Fruit fly (Drosophila melanogaster) whole organism, embryonic: ENCODE measurements around the gene CG43915.

Experiments used
- CG10267 ChIP-seq: fragments of 200-800 bp; sonication (Bioruptor generic); optimal IDR thresholded peaks from 2 replicates; lab custom pipeline; 2018; ENCODE audit warnings: missing biosample characterization, mild to moderate bottlenecking, missing genetic modification characterization, moderate library complexity
- CG11560 ChIP-seq: fragments of 200-800 bp; sonication (Bioruptor generic); IDR thresholded peaks from 3 replicates; pipeline ENCODE4 v1.3.6; 2022; ENCODE audit warnings: missing biosample characterization, missing genetic modification characterization
- CG12155 ChIP-seq: fragments of 200-800 bp; sonication (Bioruptor generic); optimal IDR thresholded peaks from 3 replicates; lab custom pipeline; 2016; ENCODE audit warnings: missing biosample characterization, missing genetic modification characterization
- CG12391 ChIP-seq: fragments of 200-800 bp; sonication (Bioruptor generic); optimal IDR thresholded peaks from 3 replicates; lab custom pipeline; 2018; ENCODE audit warnings: missing biosample characterization, mild to moderate bottlenecking, missing genetic modification characterization, moderate library complexity
- CG12769 ChIP-seq: fragments of 200-800 bp; sonication (Bioruptor generic); optimal IDR thresholded peaks from 2 replicates; lab custom pipeline; 2019; ENCODE audit warnings: missing biosample characterization, mild to moderate bottlenecking, missing genetic modification characterization, moderate library complexity
- CG15601 ChIP-seq: fragments of 200-800 bp; sonication (Bioruptor generic); optimal IDR thresholded peaks from 3 replicates; lab custom pipeline; 2019; ENCODE audit warnings: missing biosample characterization, mild to moderate bottlenecking, missing genetic modification characterization, moderate library complexity
- CG16779 ChIP-seq: fragments of 200-800 bp; sonication (Bioruptor generic); IDR thresholded peaks from 2 replicates; pipeline ENCODE4 v1.3.6; 2022; ENCODE audit warnings: missing biosample characterization, missing genetic modification characterization
- CG17568 ChIP-seq: fragments of 200-800 bp; sonication (Bioruptor generic); optimal IDR thresholded peaks from 2 replicates; lab custom pipeline; 2018; ENCODE audit warnings: missing biosample characterization, mild to moderate bottlenecking, missing genetic modification characterization, moderate library complexity
- CG17612 ChIP-seq: fragments of 200-800 bp; sonication (Bioruptor generic); IDR thresholded peaks from 2 replicates; pipeline ENCODE4 v1.3.6; 2022; ENCODE audit warnings: missing biosample characterization, missing genetic modification characterization
- CG18599 ChIP-seq: fragments of 200-800 bp; sonication (Bioruptor generic); optimal IDR thresholded peaks from 3 replicates; lab custom pipeline; 2017; ENCODE audit warnings: missing biosample characterization, missing genetic modification characterization, mild to moderate bottlenecking, moderate library complexity, missing genetic modification reagents
- CG34422 ChIP-seq: fragments of 200-800 bp; sonication (Bioruptor generic); IDR thresholded peaks from 3 replicates; pipeline ENCODE4 v1.3.6; 2022; ENCODE audit warnings: missing biosample characterization, missing genetic modification characterization
- CG3995 ChIP-seq: fragments of 200-800 bp; sonication (Bioruptor generic); optimal IDR thresholded peaks from 3 replicates; lab custom pipeline; 2016; ENCODE audit warnings: missing biosample characterization, missing genetic modification characterization
- CG4404 ChIP-seq: fragments of 200-800 bp; sonication (Bioruptor generic); IDR thresholded peaks from 2 replicates; pipeline ENCODE4 v1.3.6; 2022; ENCODE audit warnings: missing biosample characterization, missing genetic modification characterization
- CG5180 ChIP-seq: fragments of 200-800 bp; sonication (Bioruptor generic); optimal IDR thresholded peaks from 3 replicates; lab custom pipeline; 2017; ENCODE audit warnings: missing biosample characterization, missing genetic modification characterization, mild to moderate bottlenecking, moderate library complexity, missing genetic modification reagents
- CG6175 ChIP-seq: fragments of 200-800 bp; sonication (Bioruptor generic); IDR thresholded peaks from 3 replicates; pipeline ENCODE4 v1.3.6; 2022; ENCODE audit warnings: missing biosample characterization, missing genetic modification characterization
- CG7271 ChIP-seq: fragments of 200-800 bp; sonication (Bioruptor generic); optimal IDR thresholded peaks from 2 replicates; lab custom pipeline; 2018; ENCODE audit warnings: missing biosample characterization, mild to moderate bottlenecking, missing genetic modification characterization, moderate library complexity
- CG7372 ChIP-seq: fragments of 200-800 bp; sonication (Bioruptor generic); IDR thresholded peaks from 2 replicates; pipeline ENCODE4 v1.3.6; 2022; ENCODE audit warnings: missing biosample characterization, missing genetic modification characterization
- CG8924 ChIP-seq: fragments of 200-800 bp; optimal IDR thresholded peaks from 3 replicates; lab custom pipeline; 2019; ENCODE audit warnings: missing biosample characterization, mild to moderate bottlenecking, missing genetic modification characterization, moderate library complexity
- CG8944 ChIP-seq: fragments of 200-800 bp; sonication (Bioruptor generic); optimal IDR thresholded peaks from 3 replicates; lab custom pipeline; 2016; ENCODE audit warnings: missing biosample characterization, missing genetic modification characterization
- CG9609 ChIP-seq: fragments of 200-800 bp; sonication (Bioruptor generic); optimal IDR thresholded peaks from 3 replicates; lab custom pipeline; 2016; ENCODE audit warnings: missing biosample characterization, missing genetic modification characterization
- CG9797 ChIP-seq: fragments of 200-800 bp; sonication (Bioruptor generic); optimal IDR thresholded peaks from 3 replicates; lab custom pipeline; 2018; ENCODE audit warnings: missing biosample characterization, mild to moderate bottlenecking, missing genetic modification characterization
- CG9876 ChIP-seq: fragments of 200-800 bp; sonication (Bioruptor generic); optimal IDR thresholded peaks from 2 replicates; lab custom pipeline; 2016; ENCODE audit warnings: missing biosample characterization, missing genetic modification characterization
- CHES-1-like ChIP-seq: fragments of 200-800 bp; sonication (Bioruptor generic); optimal IDR thresholded peaks from 2 replicates; lab custom pipeline; 2016; ENCODE audit warnings: missing biosample characterization, missing genetic modification characterization
- CkIIα-i1 ChIP-seq: fragments of 200-800 bp; sonication (Bioruptor generic); IDR thresholded peaks from 2 replicates; pipeline ENCODE4 v1.3.6; 2022; ENCODE audit warnings: missing biosample characterization, missing genetic modification characterization
- Dref ChIP-seq: fragments of 200-800 bp; sonication (Bioruptor generic); IDR thresholded peaks from 2 replicates; pipeline ENCODE4 v1.3.6; 2022; ENCODE audit warnings: missing biosample characterization, missing genetic modification characterization
- HLH4C ChIP-seq: fragments of 200-800 bp; sonication (Bioruptor generic); IDR thresholded peaks from 3 replicates; pipeline ENCODE4 v1.3.6; 2022; ENCODE audit warnings: missing biosample characterization, missing genetic modification characterization; ENCODE audit not compliant: partially characterized antibody
- HmgD ChIP-seq: fragments of 200-800 bp; sonication (Bioruptor generic); optimal IDR thresholded peaks from 3 replicates; lab custom pipeline; 2016; ENCODE audit warnings: missing biosample characterization, missing genetic modification characterization
- MESR4 ChIP-seq: fragments of 200-800 bp; sonication (Bioruptor generic); optimal IDR thresholded peaks from 2 replicates; lab custom pipeline; 2018; ENCODE audit warnings: missing biosample characterization, mild to moderate bottlenecking, missing genetic modification characterization, moderate library complexity
- Max ChIP-seq: fragments of 200-800 bp; sonication (Bioruptor generic); optimal IDR thresholded peaks from 2 replicates; lab custom pipeline; 2016; ENCODE audit warnings: missing biosample characterization, mild to moderate bottlenecking, missing genetic modification characterization
- NfI ChIP-seq: fragments of 200-800 bp; sonication (Bioruptor generic); optimal IDR thresholded peaks from 3 replicates; lab custom pipeline; 2018; ENCODE audit warnings: missing biosample characterization, mild to moderate bottlenecking, missing genetic modification characterization, moderate library complexity
- Rfx ChIP-seq: fragments of 200-800 bp; sonication (Bioruptor generic); IDR thresholded peaks from 2 replicates; pipeline ENCODE4 v1.3.6; 2022; ENCODE audit warnings: missing biosample characterization, missing genetic modification characterization
- Six4 ChIP-seq: fragments of 200-800 bp; sonication (Bioruptor generic); optimal IDR thresholded peaks from 2 replicates; lab custom pipeline; 2016; ENCODE audit warnings: missing biosample characterization, missing genetic modification characterization
- Sry-β ChIP-seq: fragments of 200-800 bp; sonication (Bioruptor generic); optimal IDR thresholded peaks from 2 replicates; lab custom pipeline; 2018; ENCODE audit warnings: missing biosample characterization, mild to moderate bottlenecking, missing genetic modification characterization, moderate library complexity
- Taf1 ChIP-seq: fragments of 200-800 bp; sonication (Bioruptor generic); IDR thresholded peaks from 2 replicates; pipeline ENCODE4 v1.3.6; 2022; ENCODE audit warnings: missing biosample characterization, missing genetic modification characterization
- ac ChIP-seq: fragments of 200-800 bp; sonication (Bioruptor generic); optimal IDR thresholded peaks from 3 replicates; lab custom pipeline; 2017; ENCODE audit warnings: missing biosample characterization, mild to moderate bottlenecking, missing genetic modification characterization
- ara ChIP-seq: fragments of 200-800 bp; sonication (Bioruptor generic); IDR thresholded peaks from 2 replicates; pipeline ENCODE4 v1.3.6; 2022; ENCODE audit warnings: missing biosample characterization, missing genetic modification characterization
- ato ChIP-seq: fragments of 200-800 bp; sonication (Bioruptor generic); IDR thresholded peaks from 2 replicates; pipeline ENCODE4 v1.3.6; 2022; ENCODE audit warnings: missing biosample characterization, missing genetic modification characterization; ENCODE audit not compliant: partially characterized antibody
- az2 ChIP-seq: fragments of 200-800 bp; sonication (Bioruptor generic); optimal IDR thresholded peaks from 3 replicates; lab custom pipeline; 2016; ENCODE audit warnings: missing biosample characterization, missing genetic modification characterization
- br ChIP-seq: fragments of >200 bp; optimal IDR thresholded peaks from 2 replicates; lab custom pipeline; 2017
- cad ChIP-seq: fragments of >200 bp; optimal IDR thresholded peaks from 2 replicates; lab custom pipeline; 2017; ENCODE audit warnings: missing biosample characterization, missing genetic modification characterization
- chif ChIP-seq, 2 experiments: fragments of 200-800 bp; sonication (Bioruptor generic); optimal IDR thresholded peaks; 3 replicates each; lab custom pipeline; 2016; ENCODE audit warnings: missing biosample characterization in 2 of 2, missing genetic modification characterization in 2 of 2
- chinmo ChIP-seq: fragments of 200-800 bp; sonication (Bioruptor generic); IDR thresholded peaks from 4 replicates; pipeline ENCODE4 v1.3.6; 2022; ENCODE audit warnings: missing biosample characterization, missing genetic modification characterization; ENCODE audit not compliant: partially characterized antibody
- chn ChIP-seq: fragments of 200-800 bp; sonication (Bioruptor generic); optimal IDR thresholded peaks from 2 replicates; lab custom pipeline; 2016; ENCODE audit warnings: missing biosample characterization, missing genetic modification characterization
- jumu ChIP-seq: fragments of 200-800 bp; sonication (Bioruptor generic); optimal IDR thresholded peaks from 3 replicates; lab custom pipeline; 2016; ENCODE audit warnings: missing biosample characterization, missing genetic modification characterization
- kay ChIP-seq: fragments of 200-800 bp; sonication (Bioruptor generic); optimal IDR thresholded peaks from 2 replicates; lab custom pipeline; 2016; ENCODE audit warnings: missing biosample characterization, missing genetic modification characterization
- pzg ChIP-seq: fragments of 200-800 bp; sonication (Bioruptor generic); optimal IDR thresholded peaks from 3 replicates; lab custom pipeline; 2018; ENCODE audit warnings: missing biosample characterization, mild to moderate bottlenecking, missing genetic modification characterization, moderate library complexity
- ranshi ChIP-seq: fragments of 200-800 bp; sonication (Bioruptor generic); IDR thresholded peaks from 2 replicates; pipeline ENCODE4 v1.3.6; 2022; ENCODE audit warnings: missing biosample characterization, missing genetic modification characterization
- rib ChIP-seq: fragments of 200-800 bp; sonication (Bioruptor generic); IDR thresholded peaks from 2 replicates; pipeline ENCODE4 v1.3.6; 2022; ENCODE audit warnings: missing biosample characterization, missing genetic modification characterization
- slp2 ChIP-seq: fragments of 200-800 bp; sonication (Bioruptor generic); optimal IDR thresholded peaks from 2 replicates; lab custom pipeline; 2016; ENCODE audit warnings: missing biosample characterization, missing genetic modification characterization
- sr ChIP-seq: fragments of 200-800 bp; sonication (Bioruptor generic); IDR thresholded peaks from 3 replicates; pipeline ENCODE4 v1.3.6; 2022; ENCODE audit warnings: missing biosample characterization, missing genetic modification characterization
- sug ChIP-seq: fragments of 200-800 bp; optimal IDR thresholded peaks from 2 replicates; lab custom pipeline; 2019; ENCODE audit warnings: missing biosample characterization, mild to moderate bottlenecking, missing genetic modification characterization, moderate library complexity
- wdn ChIP-seq: fragments of 200-800 bp; sonication (Bioruptor generic); IDR thresholded peaks from 2 replicates; pipeline ENCODE4 v1.3.6; 2022; ENCODE audit warnings: missing biosample characterization, missing genetic modification characterization

The CG43915 gene

dm6 chr3L:3932742-3933289, 39.9 kb upstream of the CG43915 start (continued):
- no peak for TF ChIP-seq CG7372 (GFP tag; lab: Robert Waterston, UW)
- no peak for TF ChIP-seq jumu
- peak; percentile 54 for TF ChIP-seq CG17568 (GFP tag; lab: Kevin White, UChicago)
- TF ChIP-seq ranshi: 0 out of 2 replicates have a peak, but pooled peaks have one; percentile 9
- no peak for TF ChIP-seq Taf1 (GFP tag; lab: Robert Waterston, UW)
- TF ChIP-seq CG12391: no peak
- no peak for TF ChIP-seq CHES-1-like
- TF ChIP-seq ato (GFP tag; lab: Robert Waterston, UW): no peak
- TF ChIP-seq kay (GFP tag; lab: Kevin White, UChicago): no peak
- TF ChIP-seq CG11560 (tag; lab: Robert Waterston, UW): no peak
- TF ChIP-seq CG17612: no peak
- no peak for TF ChIP-seq chif (GFP tag; optimal IDR thresholded peaks at IDR 0.05; lab: Kevin White, UChicago)
- no peak for TF ChIP-seq ac
- no peak for TF ChIP-seq cad (GFP tag; lab: Kevin White, UChicago)
- TF ChIP-seq CG7271: no peak
- no peak for TF ChIP-seq CG6175 (GFP tag; lab: Robert Waterston, UW)
- no peak for TF ChIP-seq wdn (GFP tag; lab: Robert Waterston, UW)
- TF ChIP-seq CG5180 (GFP tag; lab: Kevin White, UChicago): no peak
- TF ChIP-seq slp2 (GFP tag; lab: Kevin White, UChicago): no peak
- TF ChIP-seq CG15601 (tag; lab: Kevin White, UChicago): no peak
- no peak for TF ChIP-seq MESR4 (GFP tag; lab: Kevin White, UChicago)
- peak; percentile 47 for TF ChIP-seq CG12769 (tag; lab: Kevin White, UChicago)
- no peak for TF ChIP-seq CG16779 (GFP tag; lab: Robert Waterston, UW)
- TF ChIP-seq HmgD: no peak
- no peak for TF ChIP-seq CkIIα-i1
- TF ChIP-seq CG9876 (GFP tag; lab: Kevin White, UChicago): no peak
- no peak for TF ChIP-seq Dref (GFP tag; lab: Robert Waterston, UW)
- TF ChIP-seq br (lab: Kevin White, UChicago): no peak
- TF ChIP-seq CG4404 (GFP tag; lab: Robert Waterston, UW): no peak
- TF ChIP-seq CG9609 (GFP tag; lab: Kevin White, UChicago): no peak
- TF ChIP-seq az2 (GFP tag; lab: Kevin White, UChicago): no peak
- TF ChIP-seq Six4 (GFP tag; lab: Kevin White, UChicago): no peak
- no peak for TF ChIP-seq CG9797 (GFP tag; lab: Kevin White, UChicago)
- TF ChIP-seq NfI (GFP tag; lab: Kevin White, UChicago): peak; percentile 22
- no peak for TF ChIP-seq Sry-β
- TF ChIP-seq CG34422: no peak
- TF ChIP-seq pzg (GFP tag; lab: Kevin White, UChicago): no peak
- no peak for TF ChIP-seq rib (GFP tag; lab: Robert Waterston, UW)
- TF ChIP-seq CG10267 (tag; lab: Kevin White, UChicago): no peak
- TF ChIP-seq HLH4C: no peak
- TF ChIP-seq Rfx (GFP tag; lab: Robert Waterston, UW): no peak; the same call in 1 of the 2 replicates
- no peak for TF ChIP-seq chn
- no peak for TF ChIP-seq CG8944
- TF ChIP-seq CG8924 (tag; lab: Kevin White, UChicago): peak; percentile 8
- no peak for TF ChIP-seq sr (GFP tag; lab: Robert Waterston, UW)
- TF ChIP-seq CG12155 (GFP tag; lab: Kevin White, UChicago): no peak
- TF ChIP-seq Max (GFP tag; lab: Kevin White, UChicago): no peak
- TF ChIP-seq CG18599 (GFP tag; lab: Kevin White, UChicago): peak; percentile 77
- TF ChIP-seq ara: no peak
- peak; percentile 19 for TF ChIP-seq sug (tag; lab: Kevin White, UChicago)
- no peak for TF ChIP-seq chinmo
- TF ChIP-seq CG3995 (GFP tag; lab: Kevin White, UChicago): no peak
